Fruit fly (Drosophila melanogaster): ENCODE data around the gene ND-B14.5A.

The ND-B14.5A gene

DNA sequence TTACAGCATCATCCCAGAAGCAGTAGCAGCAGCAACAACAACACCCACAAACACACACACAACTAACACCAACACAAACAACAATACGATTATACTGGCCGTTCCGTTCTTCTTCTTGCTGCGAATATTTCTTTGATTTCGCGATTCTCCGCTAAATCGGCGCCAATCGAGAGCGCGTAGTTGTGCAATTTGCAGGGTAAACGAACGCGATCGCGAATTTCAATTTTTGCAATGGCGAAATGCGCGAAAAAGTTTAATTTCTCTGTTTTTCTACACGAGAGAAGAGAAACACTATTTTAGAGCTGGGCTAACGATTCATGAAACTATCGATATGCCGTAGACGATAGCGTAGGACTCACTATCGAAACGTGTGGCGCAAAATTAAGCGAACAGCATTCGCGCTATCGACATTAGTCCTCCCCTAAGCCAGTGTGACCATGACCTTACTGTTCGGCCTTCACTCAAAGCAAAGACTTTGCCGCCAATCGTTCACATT lies 13.6 kb upstream of the ND-B14.5A start, which contains the start of gene wapl (continued):
- peak; percentile 94 for TF ChIP-seq CG42726 (GFP tag; IDR thresholded peaks at IDR 0.05; ENCODE audit: partially characterized antibody)
- TF ChIP-seq inv (GFP tag; IDR thresholded peaks at IDR 0.05; ENCODE audit: partially characterized antibody) = peak; percentile 91
- TF ChIP-seq kah (GFP tag; optimal IDR thresholded peaks at IDR 0.05) = no peak
- TF ChIP-seq tap (tag; optimal IDR thresholded peaks at IDR 0.05) = no peak
- TF ChIP-seq pros (GFP tag; optimal IDR thresholded peaks at IDR 0.05) = no peak
- no peak for TF ChIP-seq H15 (GFP tag; IDR thresholded peaks at IDR 0.05)
- no peak for TF ChIP-seq CG17912 (GFP tag; optimal IDR thresholded peaks at IDR 0.05)
- TF ChIP-seq CG17802 (tag; optimal IDR thresholded peaks at IDR 0.05) = no peak
- no peak for TF ChIP-seq CG2199 (GFP tag; IDR thresholded peaks at IDR 0.05)
- peak; percentile 95 for TF ChIP-seq pzg (GFP tag; optimal IDR thresholded peaks at IDR 0.05)
- no peak for TF ChIP-seq NC2α (GFP tag; optimal IDR thresholded peaks at IDR 0.05)
- peak; percentile 85 for TF ChIP-seq CG9797 (GFP tag; optimal IDR thresholded peaks at IDR 0.05)
- TF ChIP-seq z (GFP tag; IDR thresholded peaks at IDR 0.05) = no peak
- TF ChIP-seq chm (GFP tag; IDR thresholded peaks at IDR 0.05) = no peak
- TF ChIP-seq Kr (GFP tag; optimal IDR thresholded peaks at IDR 0.05) = no peak
- TF ChIP-seq gfzf (GFP tag; optimal IDR thresholded peaks at IDR 0.05) = peak; percentile 76
- no peak for TF ChIP-seq Nf-YB (GFP tag; optimal IDR thresholded peaks at IDR 0.05)
- peak; percentile 89 for TF ChIP-seq vnd (GFP tag; IDR thresholded peaks at IDR 0.05; ENCODE audit: partially characterized antibody)
- TF ChIP-seq zen2 (GFP tag; IDR thresholded peaks at IDR 0.05; ENCODE audit: partially characterized antibody) = peak; percentile 90
- no peak for TF ChIP-seq CG7786 (GFP tag; optimal IDR thresholded peaks at IDR 0.05)
- peak; percentile 58 for TF ChIP-seq lilli (GFP tag; optimal IDR thresholded peaks at IDR 0.05)
- TF ChIP-seq CG9437 (GFP tag; optimal IDR thresholded peaks at IDR 0.05) = no peak
- no peak for TF ChIP-seq sens-2 (GFP tag; IDR thresholded peaks at IDR 0.05)
- peak; percentile 24 for TF ChIP-seq mam (GFP tag; optimal IDR thresholded peaks at IDR 0.05)
- no peak for TF ChIP-seq CG6683 (GFP tag; optimal IDR thresholded peaks at IDR 0.05)
- no peak for TF ChIP-seq yki (optimal IDR thresholded peaks at IDR 0.05)
- TF ChIP-seq Dip3 (GFP tag; optimal IDR thresholded peaks at IDR 0.05) = no peak
- no peak for TF ChIP-seq sqz (GFP tag; optimal IDR thresholded peaks at IDR 0.05)
- no peak for TF ChIP-seq az2 (GFP tag; optimal IDR thresholded peaks at IDR 0.05)
- peak; percentile 23 for TF ChIP-seq CG30020 (tag; optimal IDR thresholded peaks at IDR 0.05)
- no peak for TF ChIP-seq Hand (GFP tag; optimal IDR thresholded peaks at IDR 0.05)
- no peak for TF ChIP-seq CG13775 (GFP tag; optimal IDR thresholded peaks at IDR 0.05)
- TF ChIP-seq CG15011 (GFP tag; optimal IDR thresholded peaks at IDR 0.05) = no peak
- no peak for TF ChIP-seq kni (GFP tag; optimal IDR thresholded peaks at IDR 0.05)
- TF ChIP-seq Atf-2 (GFP tag; optimal IDR thresholded peaks at IDR 0.05) = no peak
- TF ChIP-seq CG13287 (GFP tag; IDR thresholded peaks at IDR 0.05; ENCODE audit: partially characterized antibody) = peak; percentile 96
- TF ChIP-seq fru (optimal IDR thresholded peaks at IDR 0.05) = no peak
- peak; percentile 94 for TF ChIP-seq CG17186 (GFP tag; optimal IDR thresholded peaks at IDR 0.05)
- TF ChIP-seq Mad (GFP tag; optimal IDR thresholded peaks at IDR 0.05) = peak; percentile 16
- TF ChIP-seq ase (GFP tag; IDR thresholded peaks at IDR 0.05) = no peak
- TF ChIP-seq CG7357 (GFP tag; IDR thresholded peaks at IDR 0.05) = no peak
- 0 out of 2 replicates have a peak, but pooled peaks have one; percentile 21 for TF ChIP-seq CG11085 (GFP tag; IDR thresholded peaks at IDR 0.05)
- TF ChIP-seq gsb-n (tag; optimal IDR thresholded peaks at IDR 0.05) = no peak
- no peak for TF ChIP-seq Ssrp (tag; optimal IDR thresholded peaks at IDR 0.05)
- no peak for TF ChIP-seq Doc2 (GFP tag; IDR thresholded peaks at IDR 0.05)
- peak; percentile 76 for TF ChIP-seq CG4360 (GFP tag; IDR thresholded peaks at IDR 0.05)
- TF ChIP-seq Hr39 (optimal IDR thresholded peaks at IDR 0.05) = no peak
- TF ChIP-seq CG2678 (tag; optimal IDR thresholded peaks at IDR 0.05) = no peak
- no peak for TF ChIP-seq HHEX (GFP tag; optimal IDR thresholded peaks at IDR 0.05)
- TF ChIP-seq mirr (GFP tag; optimal IDR thresholded peaks at IDR 0.05) = no peak
- TF ChIP-seq NfI (GFP tag; optimal IDR thresholded peaks at IDR 0.05) = no peak
- TF ChIP-seq Side (GFP tag; optimal IDR thresholded peaks at IDR 0.05) = no peak
